Fruit fly (Drosophila melanogaster): Measurements from ENCODE around the gene shams.

DNA sequence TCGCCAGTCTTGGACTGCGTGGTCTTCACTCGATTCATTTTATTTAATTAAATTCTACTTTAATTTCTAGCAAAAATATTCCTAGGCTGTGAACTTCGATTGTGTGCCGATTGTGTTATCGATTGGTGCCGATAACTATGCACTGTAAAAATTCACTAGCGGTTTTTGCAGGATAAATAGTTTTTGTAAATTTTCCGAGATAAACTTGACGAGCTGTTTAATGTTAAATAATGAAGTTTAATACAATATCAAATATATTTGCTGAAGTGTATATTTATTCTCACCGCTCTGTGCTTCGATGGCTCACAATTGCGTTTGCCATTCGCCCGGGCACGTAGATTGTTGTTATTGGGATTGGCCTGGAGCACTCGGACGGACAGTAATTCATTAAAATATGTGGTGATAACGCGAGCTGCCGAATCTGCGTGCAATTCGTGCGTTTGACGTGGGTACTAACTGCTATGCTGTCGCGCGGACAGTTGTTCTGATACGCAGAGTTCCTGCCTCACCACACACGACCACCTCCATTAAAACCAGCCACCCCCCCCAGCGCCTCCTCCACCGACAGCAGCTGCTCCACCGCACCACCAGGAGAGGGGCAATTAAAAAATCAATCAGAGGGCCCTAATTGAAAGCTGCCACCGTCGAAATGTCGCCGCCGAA lies 49.4 kb downstream of the shams start, which contains the start of the genes EMC6 and Hr96:
- no peak for TF ChIP-seq psq (optimal IDR thresholded peaks at IDR 0.05)
- no peak for TF ChIP-seq insv (optimal IDR thresholded peaks at IDR 0.05)
- TF ChIP-seq Myc (optimal IDR thresholded peaks at IDR 0.05), result no peak
